Fruit fly (Drosophila melanogaster) whole organism, embryonic: ENCODE data around the gene Gas8.

ENCODE experiments used
- CG32772 ChIP-seq: fragments of 200-800 bp; sonication (Bioruptor generic); IDR thresholded peaks from 2 replicates; pipeline ENCODE4 v1.3.6; 2022; ENCODE audit warnings: missing biosample characterization, missing genetic modification characterization
- CG6765 ChIP-seq: fragments of 200-800 bp; sonication (Bioruptor generic); optimal IDR thresholded peaks from 3 replicates; lab custom pipeline; 2017; ENCODE audit warnings: missing biosample characterization, mild to moderate bottlenecking, missing genetic modification characterization
- NFAT ChIP-seq: fragments of 200-800 bp; sonication (Bioruptor generic); IDR thresholded peaks from 2 replicates; pipeline ENCODE4 v1.3.6; 2022; ENCODE audit warnings: missing biosample characterization, missing genetic modification characterization
- Oli ChIP-seq: fragments of 200-800 bp; sonication (Bioruptor generic); optimal IDR thresholded peaks from 2 replicates; lab custom pipeline; 2018; ENCODE audit warnings: missing biosample characterization, mild to moderate bottlenecking, missing genetic modification characterization, moderate library complexity
- Poxn ChIP-seq: fragments of 200-800 bp; sonication (Bioruptor generic); IDR thresholded peaks from 2 replicates; pipeline ENCODE4 v1.3.6; 2022; ENCODE audit warnings: missing biosample characterization, missing genetic modification characterization
- al ChIP-seq: fragments of 200-800 bp; sonication (Bioruptor generic); IDR thresholded peaks from 2 replicates; pipeline ENCODE4 v1.3.6; 2022; ENCODE audit warnings: missing biosample characterization, missing genetic modification characterization
- tll ChIP-seq, 2 experiments: fragments of 200-800 bp in 1 of 2; fragments of >200 bp in 1 of 2; sonication (Bioruptor generic) in 1 of 2; optimal IDR thresholded peaks; 2 replicates each; lab custom pipeline; 2017 to 2019; ENCODE audit warnings: missing biosample characterization in 2 of 2, missing genetic modification characterization in 2 of 2, mild to moderate bottlenecking in 1 of 2, moderate library complexity in 1 of 2

DNA sequence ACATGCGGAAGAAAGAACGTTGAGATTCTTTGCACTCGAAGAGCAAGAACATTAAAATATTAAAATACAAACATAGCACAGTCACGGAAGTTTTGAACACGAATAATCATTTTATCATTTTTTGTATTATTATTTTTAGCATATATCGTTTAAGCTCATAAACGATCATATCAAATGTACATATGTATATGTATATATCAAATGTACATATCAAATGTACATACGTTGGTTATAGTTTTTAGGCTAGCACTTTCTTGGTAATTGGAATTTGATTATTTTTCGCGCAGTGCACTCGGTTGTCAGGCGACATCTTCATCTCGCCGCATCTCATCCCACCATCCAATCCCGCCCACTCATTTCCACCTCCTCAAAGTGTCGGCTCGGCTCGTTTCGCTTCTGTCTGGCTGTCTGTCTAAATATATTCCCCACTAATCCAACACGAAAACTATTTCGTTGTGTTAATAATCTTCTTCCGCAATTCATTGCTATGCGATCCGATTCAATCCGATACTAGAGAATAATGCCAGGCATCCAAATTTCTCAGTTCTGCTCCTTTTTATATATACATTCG is 49.1 kb downstream of the Gas8 start:
- peak; percentile 64 for TF ChIP-seq Oli (tag; lab: Kevin White, UChicago)
- no peak for TF ChIP-seq CG6765
- no peak for TF ChIP-seq NFAT (GFP tag; lab: Robert Waterston, UW)
- TF ChIP-seq tll (GFP tag; optimal IDR thresholded peaks at IDR 0.05; lab: Kevin White, UChicago), result no peak
- TF ChIP-seq al (GFP tag; lab: Robert Waterston, UW), result no peak
- no peak for TF ChIP-seq CG32772 (GFP tag; lab: Robert Waterston, UW)
- TF ChIP-seq Poxn (GFP tag; lab: Robert Waterston, UW), result no peak
